Fruit fly (Drosophila melanogaster) whole organism, wandering third instar larva: ENCODE measurements around the gene Vajk1.

Experiments used
- Hnf4 ChIP-seq: fragments of 200-800 bp; sonication (Bioruptor generic); optimal IDR thresholded peaks from 2 replicates; lab custom pipeline; 2016; ENCODE audit warnings: missing biosample characterization, mild to moderate bottlenecking, missing genetic modification characterization
- br ChIP-seq: fragments of 200-800 bp; sonication (Bioruptor generic); optimal IDR thresholded peaks from 2 replicates; lab custom pipeline; 2016; ENCODE audit warnings: missing biosample characterization, missing genetic modification characterization
- ey ChIP-seq: fragments of 200-800 bp; sonication (Bioruptor generic); optimal IDR thresholded peaks from 2 replicates; lab custom pipeline; 2016; ENCODE audit warnings: missing biosample characterization, missing genetic modification characterization
- usp ChIP-seq: fragments of >200 bp; optimal IDR thresholded peaks from 2 replicates; lab custom pipeline; 2017; ENCODE audit warnings: missing biosample characterization, missing genetic modification characterization

- TF ChIP-seq br (GFP tag; lab: Kevin White, UChicago) (no peak), Hnf4 (GFP tag; lab: Kevin White, UChicago) (no peak), usp (GFP tag; lab: Kevin White, UChicago) (no peak), ey (GFP tag; lab: Kevin White, UChicago) (no peak)
Measured at dm6 chr2L:13969876-13970275, 46.5 kb upstream of the Vajk1 start, which contains the start of the genes NimB4 and NimB5.
